Worm (Caenorhabditis elegans) whole organism, L2 larva: ENCODE data around the gene C05C10.5.

Experiments used
- C34F6.9 ChIP-seq: fragments of 150-350 bp; optimal IDR thresholded peaks from 2 replicates; lab custom pipeline; 2014; ENCODE audit warnings: missing biosample characterization, missing genetic modification characterization
- F13H6.1 ChIP-seq: sonication (generic microtip); optimal IDR thresholded peaks from 2 replicates; lab custom pipeline; 2016; ENCODE audit warnings: missing genetic modification characterization, missing compliant biosample characterization
- R02D3.7 ChIP-seq: fragments of 150-350 bp; optimal IDR thresholded peaks from 2 replicates; lab custom pipeline; 2014; ENCODE audit warnings: missing biosample characterization, missing genetic modification characterization
- Y55F3AM.14 ChIP-seq: fragments of 200-800 bp; sonication (Bioruptor generic); optimal IDR thresholded peaks from 2 replicates; lab custom pipeline; 2018; ENCODE audit warnings: mild to moderate bottlenecking, missing genetic modification characterization, missing compliant biosample characterization
- ZK546.5 ChIP-seq: sonication (generic microtip); optimal IDR thresholded peaks from 2 replicates; lab custom pipeline; 2017; ENCODE audit warnings: missing biosample characterization, missing genetic modification characterization
- alr-1 ChIP-seq: fragments of 150-350 bp; optimal IDR thresholded peaks from 2 replicates; lab custom pipeline; 2014; ENCODE audit warnings: missing biosample characterization, missing genetic modification characterization
- aly-2 ChIP-seq: fragments of 150-350 bp; optimal IDR thresholded peaks from 2 replicates; lab custom pipeline; 2014; ENCODE audit warnings: missing biosample characterization, missing genetic modification characterization
- ama-1 ChIP-seq: fragments of 150-350 bp; optimal IDR thresholded peaks from 2 replicates; lab custom pipeline; 2018; ENCODE audit warnings: inconsistent platforms
- blmp-1 ChIP-seq: sonication (generic microtip); optimal IDR thresholded peaks from 2 replicates; lab custom pipeline; 2017; ENCODE audit warnings: missing genetic modification characterization, mild to moderate bottlenecking, missing compliant biosample characterization, antibody characterized with exemption, moderate library complexity; ENCODE audit not compliant: insufficient read depth
- ceh-16 ChIP-seq: fragments of 150-350 bp; optimal IDR thresholded peaks from 2 replicates; lab custom pipeline; 2014; ENCODE audit warnings: missing biosample characterization, missing genetic modification characterization
- ceh-82 ChIP-seq: fragments of 150-350 bp; optimal IDR thresholded peaks from 2 replicates; lab custom pipeline; 2014; ENCODE audit warnings: missing biosample characterization, missing genetic modification characterization
- crh-2 ChIP-seq: sonication (generic microtip); optimal IDR thresholded peaks from 2 replicates; lab custom pipeline; 2017; ENCODE audit warnings: missing biosample characterization, missing genetic modification characterization
- dmd-4 ChIP-seq: sonication (generic microtip); optimal IDR thresholded peaks from 2 replicates; lab custom pipeline; 2017; ENCODE audit warnings: missing biosample characterization, missing genetic modification characterization
- egl-27 ChIP-seq: sonication (generic microtip); optimal IDR thresholded peaks from 3 replicates; lab custom pipeline; 2017; ENCODE audit warnings: missing biosample characterization, missing genetic modification reagents, missing genetic modification characterization
- elt-1 ChIP-seq: fragments of 150-350 bp; optimal IDR thresholded peaks from 2 replicates; lab custom pipeline; 2014; ENCODE audit warnings: missing biosample characterization, missing genetic modification characterization
- elt-3 ChIP-seq: sonication (generic microtip); optimal IDR thresholded peaks from 2 replicates; lab custom pipeline; 2017; ENCODE audit warnings: missing biosample characterization, missing genetic modification characterization
- fos-1 ChIP-seq: fragments of 150-350 bp; optimal IDR thresholded peaks from 2 replicates; lab custom pipeline; 2014; ENCODE audit warnings: missing biosample characterization, missing genetic modification characterization
- gmeb-1 ChIP-seq: fragments of 150-350 bp; optimal IDR thresholded peaks from 2 replicates; lab custom pipeline; 2014; ENCODE audit warnings: missing biosample characterization, missing genetic modification characterization
- lin-11 ChIP-seq: fragments of 150-350 bp; sonication (generic microtip); optimal IDR thresholded peaks from 2 replicates; lab custom pipeline; 2014; ENCODE audit warnings: missing biosample characterization, missing genetic modification characterization, inconsistent platforms, mixed read lengths
- lin-13 ChIP-seq: fragments of 150-350 bp; optimal IDR thresholded peaks from 2 replicates; lab custom pipeline; 2014; ENCODE audit warnings: missing biosample characterization, missing genetic modification reagents, missing genetic modification characterization
- lin-39 ChIP-seq: fragments of 150-350 bp; optimal IDR thresholded peaks from 2 replicates; lab custom pipeline; 2014; ENCODE audit warnings: missing biosample characterization, missing genetic modification reagents, missing genetic modification characterization
- lsy-2 ChIP-seq, 2 experiments: fragments of 150-350 bp in 1 of 2; sonication (generic microtip) in 1 of 2; optimal IDR thresholded peaks; 2 replicates each; lab custom pipeline; 2014 to 2017; ENCODE audit warnings: missing biosample characterization in 2 of 2, missing genetic modification characterization in 2 of 2
- mab-5 ChIP-seq: fragments of 150-350 bp; optimal IDR thresholded peaks from 2 replicates; lab custom pipeline; 2014; ENCODE audit warnings: missing biosample characterization, missing genetic modification characterization
- mbf-1 ChIP-seq: sonication (generic microtip); optimal IDR thresholded peaks from 2 replicates; lab custom pipeline; 2017; ENCODE audit warnings: missing biosample characterization, missing genetic modification characterization
- mdl-1 ChIP-seq, 2 experiments: fragments of 150-350 bp in 1 of 2; sonication (generic microtip) in 1 of 2; optimal IDR thresholded peaks; 2 replicates each; lab custom pipeline; 2017; ENCODE audit warnings: missing biosample characterization in 2 of 2, missing genetic modification characterization in 2 of 2
- nhr-10 ChIP-seq: sonication (generic microtip); optimal IDR thresholded peaks from 2 replicates; lab custom pipeline; 2017; ENCODE audit warnings: missing biosample characterization, missing genetic modification characterization
- nhr-11 ChIP-seq: fragments of 150-350 bp; optimal IDR thresholded peaks from 2 replicates; lab custom pipeline; 2014; ENCODE audit warnings: missing biosample characterization, missing genetic modification characterization
- nhr-12 ChIP-seq: fragments of 150-350 bp; optimal IDR thresholded peaks from 2 replicates; lab custom pipeline; 2014; ENCODE audit warnings: missing biosample characterization, missing genetic modification characterization
- nhr-129 ChIP-seq: fragments of 150-350 bp; optimal IDR thresholded peaks from 2 replicates; lab custom pipeline; 2014; ENCODE audit warnings: missing biosample characterization, missing genetic modification characterization
- nhr-21 ChIP-seq: fragments of 150-350 bp; optimal IDR thresholded peaks from 2 replicates; lab custom pipeline; 2014; ENCODE audit warnings: missing biosample characterization, missing genetic modification characterization
- nhr-23 ChIP-seq: fragments of 150-350 bp; optimal IDR thresholded peaks from 2 replicates; lab custom pipeline; 2014; ENCODE audit warnings: missing biosample characterization, missing genetic modification reagents, missing genetic modification characterization
- nhr-237 ChIP-seq: fragments of 150-350 bp; optimal IDR thresholded peaks from 2 replicates; lab custom pipeline; 2014; ENCODE audit warnings: missing biosample characterization, missing genetic modification characterization
- nhr-25 ChIP-seq: fragments of 150-350 bp; sonication (generic microtip); optimal IDR thresholded peaks from 3 replicates; lab custom pipeline; 2014; ENCODE audit warnings: missing biosample characterization, missing genetic modification characterization
- nhr-6 ChIP-seq: fragments of 150-350 bp; optimal IDR thresholded peaks from 2 replicates; lab custom pipeline; 2014; ENCODE audit warnings: missing biosample characterization, missing genetic modification characterization
- nhr-77 ChIP-seq: fragments of 150-350 bp; optimal IDR thresholded peaks from 2 replicates; lab custom pipeline; 2014; ENCODE audit warnings: missing biosample characterization, missing genetic modification characterization
- peb-1 ChIP-seq: fragments of 150-350 bp; optimal IDR thresholded peaks from 2 replicates; lab custom pipeline; 2014; ENCODE audit warnings: missing biosample characterization, missing genetic modification characterization
- sem-4 ChIP-seq: fragments of 150-350 bp; optimal IDR thresholded peaks from 2 replicates; lab custom pipeline; 2014; ENCODE audit warnings: missing biosample characterization, missing genetic modification reagents, missing genetic modification characterization
- skn-1 ChIP-seq: sonication (generic microtip); optimal IDR thresholded peaks from 2 replicates; lab custom pipeline; 2017; ENCODE audit warnings: missing biosample characterization, missing genetic modification characterization
- sma-3 ChIP-seq: sonication (generic microtip); optimal IDR thresholded peaks from 2 replicates; lab custom pipeline; 2016; ENCODE audit warnings: missing genetic modification reagents, missing genetic modification characterization, missing compliant biosample characterization
- sma-9 ChIP-seq, 2 experiments: fragments of 150-350 bp in 1 of 2; sonication (generic microtip) in 1 of 2; optimal IDR thresholded peaks; 2 replicates each; lab custom pipeline; 2014 to 2016; ENCODE audit warnings: missing genetic modification characterization in 2 of 2, mild to moderate bottlenecking in 1 of 2, missing biosample characterization in 1 of 2, missing compliant biosample characterization in 1 of 2, missing genetic modification reagents in 1 of 2, moderate library complexity in 1 of 2
- snpc-4 ChIP-seq: fragments of 150-350 bp; optimal IDR thresholded peaks from 2 replicates; lab custom pipeline; 2014; ENCODE audit warnings: missing biosample characterization, missing genetic modification characterization
- unc-39 ChIP-seq: fragments of 150-350 bp; optimal IDR thresholded peaks from 2 replicates; lab custom pipeline; 2014; ENCODE audit warnings: missing biosample characterization, missing genetic modification characterization
- unc-55 ChIP-seq: fragments of 150-350 bp; sonication (generic microtip); optimal IDR thresholded peaks from 3 replicates; lab custom pipeline; 2014; ENCODE audit warnings: missing biosample characterization, missing genetic modification reagents, missing genetic modification characterization
- unc-62 ChIP-seq: fragments of 150-350 bp; optimal IDR thresholded peaks from 2 replicates; lab custom pipeline; 2014; ENCODE audit warnings: missing biosample characterization, missing genetic modification reagents, missing genetic modification characterization
- zag-1 ChIP-seq: fragments of 150-350 bp; optimal IDR thresholded peaks from 2 replicates; lab custom pipeline; 2014; ENCODE audit warnings: missing biosample characterization, missing genetic modification characterization
- ztf-1 ChIP-seq: fragments of 200-800 bp; sonication (Bioruptor generic); conservative IDR thresholded peaks from 2 replicates; pipeline ENCODE4 v1.3.6; 2022; ENCODE audit warnings: missing genetic modification characterization, missing compliant biosample characterization
- ztf-11 ChIP-seq: sonication (generic microtip); optimal IDR thresholded peaks from 2 replicates; lab custom pipeline; 2017; ENCODE audit warnings: missing biosample characterization, missing genetic modification characterization
- ztf-4 ChIP-seq: fragments of 150-350 bp; optimal IDR thresholded peaks from 2 replicates; lab custom pipeline; 2014; ENCODE audit warnings: missing biosample characterization, missing genetic modification characterization

Gene C05C10.5

ce11 chrII:9974967-9975366, 36.1 kb downstream of the C05C10.5 start, which contains the start of gene aakg-5:
Gene aakg-5, minus strand, starts transcription at chrII:9975125.
- peak; percentile 74 for TF ChIP-seq ceh-16 (tag; lab: Kevin White, UChicago)
- TF ChIP-seq nhr-77 (tag; lab: Kevin White, UChicago) = peak; percentile 46
- peak; percentile 82 for TF ChIP-seq fos-1 (tag; lab: Kevin White, UChicago)
- peak in 1 of 2 experiments; percentile 85 for TF ChIP-seq lsy-2 (tag; optimal IDR thresholded peaks at IDR 0.05; lab: Kevin White, UChicago)
- no peak for TF ChIP-seq alr-1 (tag; lab: Kevin White, UChicago)
- peak; percentile 73 for TF ChIP-seq unc-55 (GFP tag; lab: Kevin White, UChicago)
- peak; percentile 91 for TF ChIP-seq crh-2
- no peak for TF ChIP-seq mbf-1 (tag; lab: Kevin White, UChicago)
- no peak for TF ChIP-seq nhr-12 (tag; lab: Kevin White, UChicago)
- peak; percentile 70 for TF ChIP-seq lin-13
- TF ChIP-seq elt-3 (tag; lab: Kevin White, UChicago) = no peak
- peak; percentile 22 for TF ChIP-seq elt-1 (tag; lab: Kevin White, UChicago)
- TF ChIP-seq egl-27 (tag; lab: Kevin White, UChicago) = peak; percentile 90
- peak; percentile 81 for TF ChIP-seq sem-4 (tag; lab: Kevin White, UChicago)
- TF ChIP-seq ZK546.5 (tag; lab: Kevin White, UChicago) = no peak
- TF ChIP-seq blmp-1 (tag; lab: Kevin White, UChicago) = peak; percentile 65
- no peak for TF ChIP-seq nhr-23
- no peak for TF ChIP-seq R02D3.7 (tag; lab: Kevin White, UChicago)
- peak; percentile 31 to 74 for TF ChIP-seq mdl-1 (tag; optimal IDR thresholded peaks at IDR 0.05; lab: Kevin White, UChicago)
- no peak for TF ChIP-seq aly-2 (tag; lab: Kevin White, UChicago)
- TF ChIP-seq Y55F3AM.14 (GFP tag; lab: Kevin White, UChicago) = peak; percentile 3
- TF ChIP-seq unc-62 (GFP tag; lab: Kevin White, UChicago) = peak; percentile 28
- TF ChIP-seq unc-39 (tag; lab: Kevin White, UChicago) = no peak
- TF ChIP-seq nhr-237 (tag; lab: Kevin White, UChicago) = no peak
- no peak for TF ChIP-seq lin-39
- peak; percentile 82 for TF ChIP-seq C34F6.9
- TF ChIP-seq F13H6.1 = peak; percentile 95
- TF ChIP-seq ztf-4 (tag; lab: Kevin White, UChicago) = peak; percentile 59
- TF ChIP-seq nhr-11 (tag; lab: Kevin White, UChicago) = no peak
- no peak for TF ChIP-seq skn-1 (tag; lab: Kevin White, UChicago)
- peak; percentile 73 for TF ChIP-seq nhr-6 (tag; lab: Kevin White, UChicago)
- peak; percentile 58 for TF ChIP-seq mab-5 (tag; lab: Kevin White, UChicago)
- peak; percentile 83 for TF ChIP-seq nhr-21 (tag; lab: Kevin White, UChicago)
- no peak for TF ChIP-seq peb-1
- TF ChIP-seq lin-11 (tag; lab: Kevin White, UChicago) = peak; percentile 50
- TF ChIP-seq snpc-4 (tag; lab: Kevin White, UChicago) = peak; percentile 38
- TF ChIP-seq sma-9 (GFP tag; optimal IDR thresholded peaks at IDR 0.05; lab: Kevin White, UChicago) = peak; percentile 98
- TF ChIP-seq sma-9 (tag; optimal IDR thresholded peaks at IDR 0.05; lab: Kevin White, UChicago) = no peak
- TF ChIP-seq zag-1 (tag; lab: Kevin White, UChicago) = peak; percentile 20
- TF ChIP-seq ztf-11 (tag; lab: Kevin White, UChicago) = no peak
- peak; percentile 86 for TF ChIP-seq nhr-25
- TF ChIP-seq nhr-10 (tag; lab: Kevin White, UChicago) = no peak
- peak; percentile 85 for TF ChIP-seq sma-3 (GFP tag; lab: Kevin White, UChicago)
- no peak for TF ChIP-seq dmd-4
- TF ChIP-seq nhr-129 (tag; lab: Kevin White, UChicago) = peak; percentile 88
- TF ChIP-seq ztf-1 (GFP tag; lab: Robert Waterston, UW) = no peak
- no peak for TF ChIP-seq ceh-82 (tag; lab: Kevin White, UChicago)
- no peak for TF ChIP-seq ama-1
- TF ChIP-seq gmeb-1 (tag; lab: Kevin White, UChicago) = peak; percentile 81
